Fruit fly (Drosophila melanogaster) whole organism, embryonic: ENCODE results near the gene CG5823.

Source experiments
- CG2712 ChIP-seq: fragments of 200-800 bp; optimal IDR thresholded peaks from 3 replicates; lab custom pipeline; 2019; ENCODE audit warnings: missing biosample characterization, mild to moderate bottlenecking, missing genetic modification characterization, moderate library complexity
- CG4854 ChIP-seq: fragments of 200-800 bp; sonication (Bioruptor generic); optimal IDR thresholded peaks from 2 replicates; lab custom pipeline; 2016; ENCODE audit warnings: missing biosample characterization, missing genetic modification characterization, inconsistent platforms
- CTCF ChIP-seq: fragments of 200-800 bp; sonication (Bioruptor generic); optimal IDR thresholded peaks from 2 replicates; lab custom pipeline; 2017; ENCODE audit warnings: missing biosample characterization, mild to moderate bottlenecking, missing genetic modification characterization, moderate library complexity
- emc ChIP-seq: fragments of 200-800 bp; sonication (Bioruptor generic); optimal IDR thresholded peaks from 2 replicates; lab custom pipeline; 2016; ENCODE audit warnings: missing biosample characterization, missing genetic modification characterization

DNA sequence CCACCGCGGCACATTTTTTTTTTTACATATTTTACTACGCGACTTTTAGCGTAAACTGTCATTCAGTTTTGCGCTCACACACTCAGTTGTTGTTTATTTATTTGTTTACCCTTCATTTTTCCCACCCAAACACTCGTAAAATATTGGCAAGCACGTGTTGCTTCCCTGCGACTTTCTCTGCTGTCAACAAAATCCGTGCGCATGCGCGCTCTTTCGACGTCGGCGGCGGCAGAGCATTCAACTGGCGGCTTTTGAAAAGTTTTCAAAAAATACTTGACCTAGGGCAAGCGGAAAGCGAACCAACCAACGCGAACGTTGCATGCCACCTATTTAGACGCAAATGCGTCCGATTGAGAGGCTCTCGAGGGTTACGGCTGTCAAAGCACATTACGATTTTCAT is 27.6 kb downstream of the CG5823 start:
- no peak for TF ChIP-seq CG2712 (tag; lab: Kevin White, UChicago)
- no peak for TF ChIP-seq emc (GFP tag; lab: Kevin White, UChicago)
- no peak for TF ChIP-seq CG4854 (GFP tag; lab: Kevin White, UChicago)
- TF ChIP-seq CTCF (GFP tag; lab: Kevin White, UChicago), result no peak
